Fruit fly (Drosophila melanogaster) whole organism, embryonic: ENCODE data around the gene cwo.

Experiments used
- Ada2b ChIP-seq: fragments of 200-800 bp; sonication (Bioruptor generic); IDR thresholded peaks from 2 replicates; pipeline ENCODE4 v1.3.6; 2022; ENCODE audit warnings: missing biosample characterization, missing genetic modification characterization
- Atf3 ChIP-seq: fragments of 200-800 bp; sonication (Bioruptor generic); optimal IDR thresholded peaks from 3 replicates; lab custom pipeline; 2016; ENCODE audit warnings: missing biosample characterization, missing genetic modification characterization
- Awh ChIP-seq: fragments of 200-800 bp; sonication (Bioruptor generic); IDR thresholded peaks from 2 replicates; pipeline ENCODE4, ENCODE4 v1.3.6; 2022; ENCODE audit warnings: missing biosample characterization, missing genetic modification characterization
- CG10959 ChIP-seq: fragments of 200-800 bp; sonication (Bioruptor generic); IDR thresholded peaks from 2 replicates; pipeline ENCODE4 v1.3.6; 2022; ENCODE audit warnings: missing biosample characterization, missing genetic modification characterization
- CG11085 ChIP-seq: fragments of 200-800 bp; sonication (Bioruptor generic); IDR thresholded peaks from 2 replicates; pipeline ENCODE4 v1.3.6; 2022; ENCODE audit warnings: missing biosample characterization, missing genetic modification characterization
- CG11695 ChIP-seq: fragments of 200-800 bp; sonication (Bioruptor generic); IDR thresholded peaks from 3 replicates; pipeline ENCODE4 v1.3.6; 2022; ENCODE audit warnings: missing biosample characterization, missing genetic modification characterization
- CG12155 ChIP-seq: fragments of 200-800 bp; sonication (Bioruptor generic); optimal IDR thresholded peaks from 3 replicates; lab custom pipeline; 2016; ENCODE audit warnings: missing biosample characterization, missing genetic modification characterization
- CG12769 ChIP-seq: fragments of 200-800 bp; sonication (Bioruptor generic); optimal IDR thresholded peaks from 2 replicates; lab custom pipeline; 2019; ENCODE audit warnings: missing biosample characterization, mild to moderate bottlenecking, missing genetic modification characterization, moderate library complexity
- CG13287 ChIP-seq: fragments of 200-800 bp; sonication (Bioruptor generic); IDR thresholded peaks from 2 replicates; pipeline ENCODE4 v1.3.6; 2022; ENCODE audit warnings: missing biosample characterization, missing genetic modification characterization; ENCODE audit not compliant: partially characterized antibody
- CG13296 ChIP-seq: fragments of 200-800 bp; sonication (Bioruptor generic); optimal IDR thresholded peaks from 3 replicates; lab custom pipeline; 2018; ENCODE audit warnings: missing biosample characterization, mild to moderate bottlenecking, missing genetic modification characterization
- CG13894 ChIP-seq: fragments of 200-800 bp; sonication (Bioruptor generic); optimal IDR thresholded peaks from 3 replicates; lab custom pipeline; 2018; ENCODE audit warnings: missing biosample characterization, mild to moderate bottlenecking, missing genetic modification characterization, moderate library complexity
- CG14014 ChIP-seq: fragments of 200-800 bp; sonication (Bioruptor generic); IDR thresholded peaks from 2 replicates; pipeline ENCODE4 v1.3.6; 2022; ENCODE audit warnings: missing biosample characterization, missing genetic modification characterization
- CG16779 ChIP-seq: fragments of 200-800 bp; sonication (Bioruptor generic); IDR thresholded peaks from 2 replicates; pipeline ENCODE4 v1.3.6; 2022; ENCODE audit warnings: missing biosample characterization, missing genetic modification characterization
- CG17385 ChIP-seq: fragments of 200-800 bp; sonication (Bioruptor generic); optimal IDR thresholded peaks from 3 replicates; lab custom pipeline; 2018; ENCODE audit warnings: missing biosample characterization, mild to moderate bottlenecking, missing genetic modification characterization
- CG2875 ChIP-seq: fragments of 200-800 bp; sonication (Bioruptor generic); optimal IDR thresholded peaks from 2 replicates; lab custom pipeline; 2017; ENCODE audit warnings: missing biosample characterization, mild to moderate bottlenecking, missing genetic modification characterization, missing genetic modification reagents
- CG3065 ChIP-seq: fragments of 200-800 bp; sonication (Bioruptor generic); optimal IDR thresholded peaks from 2 replicates; lab custom pipeline; 2016; ENCODE audit warnings: missing biosample characterization, missing genetic modification characterization
- CG31224 ChIP-seq: fragments of 200-800 bp; sonication (Bioruptor generic); IDR thresholded peaks from 2 replicates; pipeline ENCODE4 v1.3.6; 2022; ENCODE audit warnings: missing biosample characterization, missing genetic modification characterization
- CG3995 ChIP-seq: fragments of 200-800 bp; sonication (Bioruptor generic); optimal IDR thresholded peaks from 3 replicates; lab custom pipeline; 2016; ENCODE audit warnings: missing biosample characterization, missing genetic modification characterization
- CG4328 ChIP-seq: fragments of 200-800 bp; sonication (Bioruptor generic); optimal IDR thresholded peaks from 3 replicates; lab custom pipeline; 2017; ENCODE audit warnings: missing biosample characterization, missing genetic modification reagents, missing genetic modification characterization
- CG4707 ChIP-seq: fragments of 200-800 bp; sonication (Bioruptor generic); optimal IDR thresholded peaks from 2 replicates; lab custom pipeline; 2018; ENCODE audit warnings: missing biosample characterization, mild to moderate bottlenecking, missing genetic modification characterization, moderate library complexity
- CG4820 ChIP-seq: fragments of 200-800 bp; sonication (Bioruptor generic); optimal IDR thresholded peaks from 3 replicates; lab custom pipeline; 2016; ENCODE audit warnings: missing biosample characterization, missing genetic modification characterization
- CG6683 ChIP-seq: fragments of 200-800 bp; sonication (Bioruptor generic); optimal IDR thresholded peaks from 2 replicates; lab custom pipeline; 2017; ENCODE audit warnings: missing biosample characterization, mild to moderate bottlenecking, missing genetic modification characterization, missing genetic modification reagents
- CG7786 ChIP-seq: fragments of 200-800 bp; sonication (Bioruptor generic); optimal IDR thresholded peaks from 2 replicates; lab custom pipeline; 2016; ENCODE audit warnings: missing biosample characterization, missing genetic modification characterization
- CG9797 ChIP-seq: fragments of 200-800 bp; sonication (Bioruptor generic); optimal IDR thresholded peaks from 3 replicates; lab custom pipeline; 2018; ENCODE audit warnings: missing biosample characterization, mild to moderate bottlenecking, missing genetic modification characterization
- D19A ChIP-seq: fragments of 200-800 bp; optimal IDR thresholded peaks from 3 replicates; lab custom pipeline; 2019; ENCODE audit warnings: missing biosample characterization, mild to moderate bottlenecking, missing genetic modification characterization, moderate library complexity
- Dll ChIP-seq: fragments of 200-800 bp; sonication (Bioruptor generic); IDR thresholded peaks from 4 replicates; pipeline ENCODE4 v1.3.6; 2022; ENCODE audit warnings: missing biosample characterization, missing genetic modification characterization; ENCODE audit not compliant: partially characterized antibody
- E2f1 ChIP-seq: fragments of 200-800 bp; sonication (Bioruptor generic); IDR thresholded peaks from 2 replicates; pipeline ENCODE4 v1.3.6; 2022; ENCODE audit warnings: missing biosample characterization, missing genetic modification characterization
- MTF-1 ChIP-seq: fragments of 200-800 bp; sonication (Bioruptor generic); optimal IDR thresholded peaks from 2 replicates; lab custom pipeline; 2018; ENCODE audit warnings: missing biosample characterization, mild to moderate bottlenecking, missing genetic modification characterization, borderline replicate concordance
- Ptx1 ChIP-seq: fragments of 200-800 bp; sonication (Bioruptor generic); IDR thresholded peaks from 2 replicates; pipeline ENCODE4 v1.3.6; 2022; ENCODE audit warnings: missing biosample characterization, missing genetic modification characterization
- Sox100B ChIP-seq: fragments of 200-800 bp; sonication (Bioruptor generic); optimal IDR thresholded peaks from 3 replicates; lab custom pipeline; 2018; ENCODE audit warnings: missing biosample characterization, mild to moderate bottlenecking, missing genetic modification characterization
- Taf1 ChIP-seq: fragments of 200-800 bp; sonication (Bioruptor generic); IDR thresholded peaks from 2 replicates; pipeline ENCODE4 v1.3.6; 2022; ENCODE audit warnings: missing biosample characterization, missing genetic modification characterization
- YL-1 ChIP-seq: fragments of 200-800 bp; sonication (Bioruptor generic); optimal IDR thresholded peaks from 3 replicates; lab custom pipeline; 2017; ENCODE audit warnings: missing biosample characterization, mild to moderate bottlenecking, missing genetic modification characterization
- bbx ChIP-seq: fragments of 200-800 bp; sonication (Bioruptor generic); IDR thresholded peaks from 2 replicates; pipeline ENCODE4 v1.3.6; 2022; ENCODE audit warnings: missing biosample characterization, missing genetic modification characterization; ENCODE audit not compliant: partially characterized antibody
- da ChIP-seq: fragments of 200-800 bp; sonication (Bioruptor generic); optimal IDR thresholded peaks from 2 replicates; lab custom pipeline; 2016; ENCODE audit warnings: missing biosample characterization, missing genetic modification characterization
- emc ChIP-seq: fragments of 200-800 bp; sonication (Bioruptor generic); optimal IDR thresholded peaks from 2 replicates; lab custom pipeline; 2016; ENCODE audit warnings: missing biosample characterization, missing genetic modification characterization
- gsb ChIP-seq: fragments of 200-800 bp; sonication (Bioruptor generic); IDR thresholded peaks from 2 replicates; pipeline ENCODE4 v1.3.6; 2022; ENCODE audit warnings: missing biosample characterization, missing genetic modification characterization
- gt ChIP-seq: fragments of 200-800 bp; sonication (Bioruptor generic); IDR thresholded peaks from 2 replicates; pipeline ENCODE4 v1.3.6; 2022; ENCODE audit warnings: missing biosample characterization, missing genetic modification characterization
- hb ChIP-seq: fragments of 200-800 bp; sonication (Bioruptor generic); IDR thresholded peaks from 3 replicates; pipeline ENCODE4 v1.3.6; 2022; ENCODE audit warnings: missing biosample characterization, missing genetic modification characterization; ENCODE audit not compliant: partially characterized antibody
- jumu ChIP-seq: fragments of 200-800 bp; sonication (Bioruptor generic); optimal IDR thresholded peaks from 3 replicates; lab custom pipeline; 2016; ENCODE audit warnings: missing biosample characterization, missing genetic modification characterization
- knrl ChIP-seq: fragments of 200-800 bp; sonication (Bioruptor generic); IDR thresholded peaks from 3 replicates; pipeline ENCODE4 v1.3.6; 2022; ENCODE audit warnings: missing biosample characterization, missing genetic modification characterization; ENCODE audit not compliant: partially characterized antibody
- nau ChIP-seq: fragments of 200-800 bp; sonication (Bioruptor generic); optimal IDR thresholded peaks from 3 replicates; lab custom pipeline; 2017; ENCODE audit warnings: missing biosample characterization, mild to moderate bottlenecking, missing genetic modification characterization, missing genetic modification reagents
- nmo ChIP-seq: fragments of 200-800 bp; sonication (Bioruptor generic); optimal IDR thresholded peaks from 2 replicates; lab custom pipeline; 2018; ENCODE audit warnings: missing biosample characterization, mild to moderate bottlenecking, missing genetic modification characterization, moderate library complexity
- odd ChIP-seq: fragments of 200-800 bp; sonication (Bioruptor generic); optimal IDR thresholded peaks from 2 replicates; lab custom pipeline; 2017; ENCODE audit warnings: missing biosample characterization, mild to moderate bottlenecking, missing genetic modification characterization
- p53 ChIP-seq: fragments of 200-800 bp; sonication (Bioruptor generic); optimal IDR thresholded peaks from 2 replicates; lab custom pipeline; 2016; ENCODE audit warnings: missing biosample characterization, missing genetic modification characterization
- pita ChIP-seq: fragments of 200-800 bp; sonication (Bioruptor generic); optimal IDR thresholded peaks from 2 replicates; lab custom pipeline; 2017; ENCODE audit warnings: missing biosample characterization, mild to moderate bottlenecking, missing genetic modification characterization
- pzg ChIP-seq: fragments of 200-800 bp; sonication (Bioruptor generic); optimal IDR thresholded peaks from 3 replicates; lab custom pipeline; 2018; ENCODE audit warnings: missing biosample characterization, mild to moderate bottlenecking, missing genetic modification characterization, moderate library complexity
- repo ChIP-seq: fragments of 200-800 bp; sonication (Bioruptor generic); optimal IDR thresholded peaks from 2 replicates; lab custom pipeline; 2016; ENCODE audit warnings: missing biosample characterization, missing genetic modification characterization
- run ChIP-seq: fragments of 200-800 bp; sonication (Bioruptor generic); optimal IDR thresholded peaks from 3 replicates; lab custom pipeline; 2018; ENCODE audit warnings: missing biosample characterization, mild to moderate bottlenecking, missing genetic modification characterization
- so ChIP-seq: fragments of 200-800 bp; sonication (Bioruptor generic); IDR thresholded peaks from 3 replicates; pipeline ENCODE4 v1.3.6; 2022; ENCODE audit warnings: missing biosample characterization, missing genetic modification characterization
- zfh1 ChIP-seq: fragments of 200-800 bp; sonication (Bioruptor generic); IDR thresholded peaks from 3 replicates; pipeline ENCODE4 v1.3.6; 2022; ENCODE audit warnings: missing biosample characterization, missing genetic modification characterization

cwo gene

DNA sequence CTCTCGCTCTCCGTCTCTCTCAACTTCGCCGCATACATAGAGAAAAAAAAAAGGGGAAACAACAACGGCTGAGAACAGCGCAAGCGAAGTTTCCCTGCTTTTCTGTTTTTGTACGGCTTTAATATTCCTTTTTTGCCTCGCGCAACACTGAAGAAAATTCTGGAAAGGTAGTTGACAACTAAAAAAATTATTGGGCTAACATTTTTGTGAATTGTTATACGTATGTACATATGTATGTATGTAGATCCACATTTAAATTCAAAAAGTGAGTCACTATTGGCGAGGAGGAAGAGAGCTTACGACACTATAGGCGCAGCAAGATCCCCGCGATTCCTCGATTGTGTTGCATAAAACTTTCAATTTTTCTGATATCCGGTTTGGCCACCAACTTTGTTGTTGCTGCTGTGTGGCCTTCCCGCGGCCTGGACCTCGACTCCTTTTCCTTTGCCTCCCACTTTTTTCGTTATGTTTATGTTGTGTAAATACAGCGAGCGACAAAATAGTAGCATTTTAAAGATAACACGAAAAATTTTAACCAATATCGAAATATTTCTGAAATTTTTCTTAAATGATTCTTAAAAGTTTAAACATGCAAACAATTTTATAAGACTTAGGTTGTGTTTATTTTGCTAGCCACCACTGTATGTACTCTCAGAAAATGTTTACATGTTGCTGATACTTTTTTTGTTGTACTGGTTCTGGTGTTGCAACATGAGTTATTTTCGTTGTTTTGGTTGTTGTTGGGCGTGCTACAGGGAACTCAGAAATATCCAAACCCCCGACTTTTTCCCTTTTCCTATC, 31.3 kb upstream of the cwo start (continued):
- TF ChIP-seq CG4328: peak; percentile 60
- TF ChIP-seq CG3065: peak; percentile 19
- no peak for TF ChIP-seq so
- TF ChIP-seq bbx (GFP tag; lab: Robert Waterston, UW): no peak
- no peak for TF ChIP-seq Dll (GFP tag; lab: Robert Waterston, UW)
- no peak for TF ChIP-seq da (GFP tag; lab: Kevin White, UChicago)
- TF ChIP-seq zfh1: no peak
- peak; percentile 73 for TF ChIP-seq CG13296 (GFP tag; lab: Kevin White, UChicago)
- TF ChIP-seq hb (GFP tag; lab: Robert Waterston, UW): no peak
- no peak for TF ChIP-seq gsb (GFP tag; lab: Robert Waterston, UW)
- TF ChIP-seq CG4707 (GFP tag; lab: Kevin White, UChicago): no peak
- TF ChIP-seq CG16779 (GFP tag; lab: Robert Waterston, UW): no peak
- no peak for TF ChIP-seq gt
- peak; percentile 73 for TF ChIP-seq D19A (tag; lab: Kevin White, UChicago)
- no peak for TF ChIP-seq E2f1 (GFP tag; lab: Robert Waterston, UW)
- TF ChIP-seq Atf3: peak; percentile 72
- no peak for TF ChIP-seq CG12769 (tag; lab: Kevin White, UChicago)
- no peak for TF ChIP-seq Taf1 (GFP tag; lab: Robert Waterston, UW)
- no peak for TF ChIP-seq Ptx1 (GFP tag; lab: Robert Waterston, UW)
- TF ChIP-seq CG31224 (GFP tag; lab: Robert Waterston, UW): peak; percentile 72
- peak; percentile 97 for TF ChIP-seq CG13894 (tag; lab: Kevin White, UChicago)
- no peak for TF ChIP-seq Ada2b (GFP tag; lab: Robert Waterston, UW)
- no peak for TF ChIP-seq CG13287 (GFP tag; lab: Robert Waterston, UW)
- peak; percentile 72 for TF ChIP-seq CG2875
- peak; percentile 80 for TF ChIP-seq CG17385
- TF ChIP-seq CG10959 (GFP tag; lab: Robert Waterston, UW): no peak
- peak; percentile 37 for TF ChIP-seq repo (GFP tag; lab: Kevin White, UChicago)
- no peak for TF ChIP-seq knrl (GFP tag; lab: Robert Waterston, UW)
- TF ChIP-seq Awh (GFP tag; lab: Robert Waterston, UW): 0 out of 2 replicates have a peak, but pooled peaks have one; percentile 86
- TF ChIP-seq pita (GFP tag; lab: Kevin White, UChicago): no peak
- TF ChIP-seq CG3995 (GFP tag; lab: Kevin White, UChicago): no peak
- TF ChIP-seq YL-1 (GFP tag; lab: Kevin White, UChicago): peak; percentile 26
- TF ChIP-seq pzg (GFP tag; lab: Kevin White, UChicago): no peak
- no peak for TF ChIP-seq CG11695 (GFP tag; lab: Robert Waterston, UW)
- peak; percentile 55 for TF ChIP-seq CG12155 (GFP tag; lab: Kevin White, UChicago)
- peak; percentile 76 for TF ChIP-seq CG4820 (GFP tag; lab: Kevin White, UChicago)
- TF ChIP-seq odd: peak; percentile 82
- peak; percentile 87 for TF ChIP-seq Sox100B (GFP tag; lab: Kevin White, UChicago)
- TF ChIP-seq jumu (GFP tag; lab: Kevin White, UChicago): peak; percentile 79
- TF ChIP-seq nau (GFP tag; lab: Kevin White, UChicago): no peak
- TF ChIP-seq run (tag; lab: Kevin White, UChicago): peak; percentile 67
- TF ChIP-seq CG7786 (GFP tag; lab: Kevin White, UChicago): peak; percentile 71
- peak; percentile 23 for TF ChIP-seq MTF-1 (GFP tag; lab: Kevin White, UChicago)
- TF ChIP-seq CG9797 (GFP tag; lab: Kevin White, UChicago): peak; percentile 13
- no peak for TF ChIP-seq CG14014 (GFP tag; lab: Robert Waterston, UW)
- TF ChIP-seq emc (GFP tag; lab: Kevin White, UChicago): no peak
- no peak for TF ChIP-seq CG11085 (GFP tag; lab: Robert Waterston, UW)
- peak; percentile 65 for TF ChIP-seq CG6683 (GFP tag; lab: Kevin White, UChicago)
- TF ChIP-seq nmo (GFP tag; lab: Kevin White, UChicago): peak; percentile 84
- TF ChIP-seq p53: peak; percentile 66
